Worm (Caenorhabditis elegans) whole organism, mixed stage, embryonic: ENCODE data around the gene F46H5.2.

ENCODE experiments used
- M03D4.4 ChIP-seq: sonication (generic microtip); optimal IDR thresholded peaks from 2 replicates; lab custom pipeline; 2017; ENCODE audit warnings: mild to moderate bottlenecking, missing genetic modification characterization, missing compliant biosample characterization
- bed-3 ChIP-seq: fragments of 200-800 bp; sonication (Bioruptor generic); optimal IDR thresholded peaks from 3 replicates; lab custom pipeline; 2018; ENCODE audit warnings: mild to moderate bottlenecking, missing genetic modification characterization, moderate library complexity, missing compliant biosample characterization
- ceh-43 ChIP-seq: fragments of 200-800 bp; sonication (Bioruptor generic); optimal IDR thresholded peaks from 2 replicates; lab custom pipeline; 2018; ENCODE audit warnings: mild to moderate bottlenecking, missing genetic modification characterization, moderate library complexity, missing compliant biosample characterization
- ceh-83 ChIP-seq: fragments of 200-800 bp; sonication (Bioruptor generic); optimal IDR thresholded peaks from 2 replicates; lab custom pipeline; 2018; ENCODE audit warnings: mild to moderate bottlenecking, missing genetic modification characterization, missing compliant biosample characterization
- ces-1 ChIP-seq: fragments of 150-350 bp; optimal IDR thresholded peaks from 2 replicates; lab custom pipeline; 2014; ENCODE audit warnings: missing biosample characterization, missing genetic modification reagents, missing genetic modification characterization
- cnd-1 ChIP-seq: fragments of 200-800 bp; sonication (Bioruptor generic); optimal IDR thresholded peaks from 2 replicates; lab custom pipeline; 2018; ENCODE audit warnings: mild to moderate bottlenecking, missing genetic modification characterization, missing compliant biosample characterization
- drap-1 ChIP-seq: fragments of 200-800 bp; sonication (Bioruptor generic); optimal IDR thresholded peaks from 3 replicates; lab custom pipeline; 2018; ENCODE audit warnings: mild to moderate bottlenecking, missing genetic modification characterization, missing compliant biosample characterization
- elt-1 ChIP-seq: sonication (generic microtip); optimal IDR thresholded peaks from 2 replicates; lab custom pipeline; 2017; ENCODE audit warnings: missing genetic modification characterization, mild to moderate bottlenecking, missing compliant biosample characterization, antibody characterized with exemption, moderate library complexity, borderline replicate concordance; ENCODE audit not compliant: insufficient read depth
- elt-3 ChIP-seq: fragments of 150-350 bp; optimal IDR thresholded peaks from 2 replicates; lab custom pipeline; 2014; ENCODE audit warnings: missing biosample characterization, missing genetic modification characterization
- ham-2 ChIP-seq: fragments of 200-800 bp; sonication (Bioruptor generic); optimal IDR thresholded peaks from 2 replicates; lab custom pipeline; 2018; ENCODE audit warnings: mild to moderate bottlenecking, missing genetic modification characterization, missing compliant biosample characterization
- hlh-1 ChIP-seq: fragments of 150-350 bp; optimal IDR thresholded peaks from 2 replicates; lab custom pipeline; 2014; ENCODE audit warnings: missing biosample characterization, missing genetic modification reagents, missing genetic modification characterization
- lin-13 ChIP-seq: fragments of 150-350 bp; optimal IDR thresholded peaks from 2 replicates; lab custom pipeline; 2014; ENCODE audit warnings: missing biosample characterization, missing genetic modification characterization
- lin-32 ChIP-seq: fragments of 200-800 bp; sonication (Bioruptor generic); optimal IDR thresholded peaks from 2 replicates; lab custom pipeline; 2018; ENCODE audit warnings: mild to moderate bottlenecking, missing genetic modification characterization, missing compliant biosample characterization
- lsy-2 ChIP-seq: fragments of 150-350 bp; optimal IDR thresholded peaks from 2 replicates; lab custom pipeline; 2014; ENCODE audit warnings: missing biosample characterization, missing genetic modification characterization
- mab-5 ChIP-seq: fragments of 150-350 bp; optimal IDR thresholded peaks from 2 replicates; lab custom pipeline; 2014; ENCODE audit warnings: missing biosample characterization, missing genetic modification characterization
- mep-1 ChIP-seq: fragments of 150-350 bp; optimal IDR thresholded peaks from 2 replicates; lab custom pipeline; 2017; ENCODE audit warnings: missing biosample characterization, missing genetic modification reagents, missing genetic modification characterization, inconsistent platforms
- mls-2 ChIP-seq: sonication (generic microtip); optimal IDR thresholded peaks from 2 replicates; lab custom pipeline; 2016; ENCODE audit warnings: mild to moderate bottlenecking, missing genetic modification characterization, moderate library complexity, missing compliant biosample characterization
- nhr-237 ChIP-seq: fragments of 150-350 bp; optimal IDR thresholded peaks from 2 replicates; lab custom pipeline; 2014; ENCODE audit warnings: missing biosample characterization, missing genetic modification characterization
- nhr-28 ChIP-seq: fragments of 150-350 bp; optimal IDR thresholded peaks from 2 replicates; lab custom pipeline; 2014; ENCODE audit warnings: missing biosample characterization, missing genetic modification characterization
- nhr-76 ChIP-seq: sonication (generic microtip); optimal IDR thresholded peaks from 2 replicates; lab custom pipeline; 2017; ENCODE audit warnings: missing biosample characterization, missing genetic modification characterization
- pha-4 ChIP-seq: fragments of 150-350 bp; optimal IDR thresholded peaks from 2 replicates; lab custom pipeline; 2018; ENCODE audit warnings: missing biosample characterization, missing genetic modification reagents, missing genetic modification characterization
- sem-2 ChIP-seq: fragments of 200-800 bp; sonication (Bioruptor generic); optimal IDR thresholded peaks from 2 replicates; lab custom pipeline; 2018; ENCODE audit warnings: mild to moderate bottlenecking, missing genetic modification characterization, missing compliant biosample characterization
- snpc-4 ChIP-seq: fragments of 150-350 bp; optimal IDR thresholded peaks from 2 replicates; lab custom pipeline; 2014; ENCODE audit warnings: missing biosample characterization, missing genetic modification characterization
- sptf-1 ChIP-seq: sonication (generic microtip); optimal IDR thresholded peaks from 2 replicates; lab custom pipeline; 2017; ENCODE audit warnings: mild to moderate bottlenecking, missing genetic modification characterization, moderate library complexity, missing compliant biosample characterization
- tbx-8 ChIP-seq: fragments of 200-800 bp; sonication (Bioruptor generic); optimal IDR thresholded peaks from 2 replicates; lab custom pipeline; 2018; ENCODE audit warnings: mild to moderate bottlenecking, missing genetic modification characterization, moderate library complexity, missing compliant biosample characterization
- unc-120 ChIP-seq: sonication (generic microtip); optimal IDR thresholded peaks from 2 replicates; lab custom pipeline; 2017; ENCODE audit warnings: missing genetic modification characterization, missing compliant biosample characterization; ENCODE audit not compliant: poor library complexity, severe bottlenecking
- unc-39 ChIP-seq: fragments of 150-350 bp; optimal IDR thresholded peaks from 2 replicates; lab custom pipeline; 2014; ENCODE audit warnings: missing biosample characterization, missing genetic modification characterization
- unc-62 ChIP-seq: fragments of 150-350 bp; optimal IDR thresholded peaks from 2 replicates; lab custom pipeline; 2014; ENCODE audit warnings: missing biosample characterization, missing genetic modification reagents, missing genetic modification characterization
- zip-8 ChIP-seq: fragments of 150-350 bp; optimal IDR thresholded peaks from 2 replicates; lab custom pipeline; 2014; ENCODE audit warnings: missing biosample characterization, missing genetic modification characterization
- ztf-11 ChIP-seq: fragments of 150-350 bp; optimal IDR thresholded peaks from 2 replicates; lab custom pipeline; 2014; ENCODE audit warnings: missing biosample characterization, missing genetic modification characterization

The F46H5.2 gene

DNA sequence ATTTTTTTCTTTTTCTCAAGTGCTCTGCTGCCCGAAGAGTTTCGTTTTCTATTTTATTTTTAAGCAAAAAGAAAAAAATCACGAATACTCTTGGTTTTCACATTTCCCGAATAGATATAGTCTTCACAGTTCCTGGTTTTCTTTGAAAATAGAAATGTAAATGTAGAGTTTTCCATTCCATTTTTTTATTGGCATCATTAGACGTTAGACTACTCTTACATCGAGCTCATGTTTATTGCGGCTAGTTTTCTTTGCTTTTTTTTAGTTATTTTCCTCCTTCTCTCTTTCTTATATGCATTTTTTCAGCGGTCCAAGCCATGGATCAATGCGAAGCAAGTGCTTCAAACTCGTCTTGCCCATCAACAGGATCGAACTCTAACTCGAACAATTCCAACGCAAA, at the start of gene F46H5.2:
TSS of gene F46H5.2 (plus strand) at position 301 of the 400 bp plus-strand sequence.
- no peak for TF ChIP-seq nhr-28 (tag; lab: Kevin White, UChicago)
- no peak for TF ChIP-seq mab-5 (tag; lab: Kevin White, UChicago)
- no peak for TF ChIP-seq bed-3 (GFP tag; lab: Kevin White, UChicago)
- no peak for TF ChIP-seq tbx-8 (GFP tag; lab: Kevin White, UChicago)
- TF ChIP-seq ztf-11 (tag; lab: Kevin White, UChicago), result no peak
- no peak for TF ChIP-seq ham-2
- no peak for TF ChIP-seq M03D4.4 (tag; lab: Kevin White, UChicago)
- no peak for TF ChIP-seq elt-1 (tag; lab: Kevin White, UChicago)
- no peak for TF ChIP-seq zip-8
- TF ChIP-seq snpc-4 (tag; lab: Kevin White, UChicago), result no peak
- TF ChIP-seq cnd-1 (tag; lab: Kevin White, UChicago), result no peak
- TF ChIP-seq lin-32 (GFP tag; lab: Kevin White, UChicago), result no peak
- no peak for TF ChIP-seq nhr-237 (tag; lab: Kevin White, UChicago)
- TF ChIP-seq unc-120, result no peak

- TF ChIP-seq sptf-1 (peak; percentile 32), elt-3 (no peak), nhr-76 (no peak), mep-1 (tag; lab: Kevin White, UChicago) (no peak), mls-2 (tag; lab: Kevin White, UChicago) (peak; percentile 49)
These were observed 47.6 kb upstream of the F46H5.2 start, which contains the start of gene syd-9 for ce11 chrX:7217704-7218479. Gene syd-9, plus strand, starts transcription at chrX:7218097.

DNA sequence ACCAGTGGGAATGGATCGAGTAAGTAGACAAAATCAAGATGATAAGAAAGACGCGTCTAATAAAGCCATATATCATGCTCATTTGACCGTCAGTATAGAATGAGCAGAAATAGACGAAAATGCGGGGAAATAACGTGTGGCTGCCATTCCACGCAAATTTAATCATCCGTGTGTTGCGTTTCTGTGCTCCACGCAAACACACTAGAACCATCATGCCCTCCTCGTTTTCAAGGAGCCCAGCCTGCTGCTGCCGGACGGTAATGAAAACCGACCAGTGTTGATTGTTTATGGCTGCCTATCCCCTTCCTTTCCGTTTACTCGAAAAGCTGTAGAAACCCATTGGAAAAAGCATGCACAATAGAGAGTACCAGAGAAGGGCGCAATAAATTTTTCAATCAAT, 45.2 kb upstream of the F46H5.2 start:
- TF ChIP-seq elt-3, result no peak
- TF ChIP-seq ces-1 (GFP tag; lab: Kevin White, UChicago), result peak; percentile 63
- peak; percentile 54 for TF ChIP-seq mls-2 (tag; lab: Kevin White, UChicago)
- no peak for TF ChIP-seq drap-1 (GFP tag; lab: Kevin White, UChicago)
- no peak for TF ChIP-seq zip-8

DNA sequence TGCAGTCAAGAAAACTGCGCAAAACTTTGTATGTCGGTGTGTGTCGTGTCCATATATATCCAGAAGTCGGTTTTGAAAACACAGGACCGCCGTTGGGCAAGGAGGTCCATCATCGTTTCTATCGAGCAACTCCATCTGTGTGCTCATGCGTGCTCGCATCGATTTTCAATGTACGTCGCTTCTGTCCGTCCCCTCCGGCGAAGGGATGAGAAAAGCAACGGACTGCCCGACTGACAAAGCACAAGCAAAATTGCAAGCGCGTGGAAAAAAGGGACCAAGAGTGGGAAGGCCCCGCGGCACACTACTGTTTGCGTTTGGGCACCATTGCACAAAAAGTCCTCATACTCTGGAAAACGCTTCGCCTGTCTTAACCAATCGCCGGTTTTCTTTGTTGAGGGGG, 43.1 kb upstream of the F46H5.2 start:
- TF ChIP-seq bed-3 (GFP tag; lab: Kevin White, UChicago), result no peak
- no peak for TF ChIP-seq lin-13
- TF ChIP-seq ceh-83 (GFP tag; lab: Kevin White, UChicago), result no peak
- TF ChIP-seq sem-2 (GFP tag; lab: Kevin White, UChicago), result no peak
- no peak for TF ChIP-seq M03D4.4 (tag; lab: Kevin White, UChicago)
- no peak for TF ChIP-seq nhr-28 (tag; lab: Kevin White, UChicago)
- no peak for TF ChIP-seq cnd-1 (tag; lab: Kevin White, UChicago)
- TF ChIP-seq mab-5 (tag; lab: Kevin White, UChicago), result no peak
- peak; percentile 1 for TF ChIP-seq mls-2 (tag; lab: Kevin White, UChicago)

- TF ChIP-seq elt-1 (tag; lab: Kevin White, UChicago) (no peak), nhr-76 (no peak), lsy-2 (tag; lab: Kevin White, UChicago) (no peak), ces-1 (GFP tag; lab: Kevin White, UChicago) (peak; percentile 14), sptf-1 (no peak), pha-4 (no peak), hlh-1 (tag; lab: Kevin White, UChicago) (no peak)
These were observed 40.9 kb upstream of the F46H5.2 start for ce11 chrX:7224510-7224909.

DNA sequence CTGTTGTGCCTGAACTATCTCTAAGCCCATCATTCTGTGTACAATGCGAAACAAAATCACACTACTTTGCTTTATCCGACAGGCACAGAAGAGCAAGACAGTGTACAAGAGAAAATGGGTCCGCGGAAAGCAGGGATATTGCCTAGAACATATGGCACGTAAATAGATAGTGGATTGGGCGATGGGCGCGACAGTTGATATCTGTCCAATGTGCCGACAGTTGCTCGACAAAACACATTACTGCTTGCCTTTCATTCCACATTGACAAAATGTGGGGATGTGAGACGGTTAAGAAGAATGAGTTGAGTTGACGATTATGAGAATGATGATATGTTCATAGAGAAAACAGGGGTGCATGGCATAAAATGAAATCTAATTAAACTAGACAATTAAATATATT, 40.4 kb upstream of the F46H5.2 start:
- no peak for TF ChIP-seq elt-3
- TF ChIP-seq ceh-43 (GFP tag; lab: Kevin White, UChicago), result no peak
- TF ChIP-seq unc-39, result no peak
- TF ChIP-seq pha-4, result no peak
- peak; percentile 98 for TF ChIP-seq hlh-1 (tag; lab: Kevin White, UChicago)
- no peak for TF ChIP-seq M03D4.4 (tag; lab: Kevin White, UChicago)
- TF ChIP-seq unc-62 (GFP tag; lab: Kevin White, UChicago), result peak; percentile 38
- no peak for TF ChIP-seq mep-1 (tag; lab: Kevin White, UChicago)
- peak; percentile 9 for TF ChIP-seq unc-120
